Worm (Caenorhabditis elegans): ENCODE measurements around the gene srw-3.

- TF ChIP-seq lin-11 (tag; optimal IDR thresholded peaks at IDR 0.05) = no peak
- TF ChIP-seq ZK546.5 (tag; optimal IDR thresholded peaks at IDR 0.05) = no peak
- no peak for TF ChIP-seq sma-9 (GFP tag; optimal IDR thresholded peaks at IDR 0.05)
- TF ChIP-seq sma-9 (tag; optimal IDR thresholded peaks at IDR 0.05) = no peak
- no peak for TF ChIP-seq mdl-1 (tag; optimal IDR thresholded peaks at IDR 0.05)
Observed at ce11 chrV:7747987-7748607, 42.7 kb downstream of the srw-3 start.

Measured in whole organism, L2 larva.